Fruit fly (Drosophila melanogaster) whole organism, embryonic: ENCODE results near the gene CG9691.

ENCODE experiments used
- CG11695 ChIP-seq: fragments of 200-800 bp; sonication (Bioruptor generic); IDR thresholded peaks from 3 replicates; pipeline ENCODE4 v1.3.6; 2022; ENCODE audit warnings: missing biosample characterization, missing genetic modification characterization
- CG12155 ChIP-seq: fragments of 200-800 bp; sonication (Bioruptor generic); optimal IDR thresholded peaks from 3 replicates; lab custom pipeline; 2016; ENCODE audit warnings: missing biosample characterization, missing genetic modification characterization
- CG12769 ChIP-seq: fragments of 200-800 bp; sonication (Bioruptor generic); optimal IDR thresholded peaks from 2 replicates; lab custom pipeline; 2019; ENCODE audit warnings: missing biosample characterization, mild to moderate bottlenecking, missing genetic modification characterization, moderate library complexity
- CG13123 ChIP-seq: fragments of 200-800 bp; sonication (Bioruptor generic); optimal IDR thresholded peaks from 2 replicates; lab custom pipeline; 2016; ENCODE audit warnings: missing biosample characterization, missing genetic modification characterization
- CG14667 ChIP-seq: fragments of 200-800 bp; sonication (Bioruptor generic); IDR thresholded peaks from 2 replicates; pipeline ENCODE4 v1.3.6; 2022; ENCODE audit warnings: missing biosample characterization, missing genetic modification characterization
- CG1602 ChIP-seq: fragments of 200-800 bp; sonication (Bioruptor generic); optimal IDR thresholded peaks from 3 replicates; lab custom pipeline; 2016; ENCODE audit warnings: missing biosample characterization, missing genetic modification characterization
- CG16779 ChIP-seq: fragments of 200-800 bp; sonication (Bioruptor generic); IDR thresholded peaks from 2 replicates; pipeline ENCODE4 v1.3.6; 2022; ENCODE audit warnings: missing biosample characterization, missing genetic modification characterization
- CG34376 ChIP-seq: fragments of 200-800 bp; sonication (Bioruptor generic); optimal IDR thresholded peaks from 2 replicates; lab custom pipeline; 2018; ENCODE audit warnings: missing biosample characterization, mild to moderate bottlenecking, missing genetic modification characterization
- CG4404 ChIP-seq: fragments of 200-800 bp; sonication (Bioruptor generic); IDR thresholded peaks from 2 replicates; pipeline ENCODE4 v1.3.6; 2022; ENCODE audit warnings: missing biosample characterization, missing genetic modification characterization
- CG5953 ChIP-seq: fragments of 200-800 bp; sonication (Bioruptor generic); IDR thresholded peaks from 2 replicates; pipeline ENCODE4 v1.3.6; 2022; ENCODE audit warnings: missing biosample characterization, missing genetic modification characterization
- CG6175 ChIP-seq: fragments of 200-800 bp; sonication (Bioruptor generic); IDR thresholded peaks from 3 replicates; pipeline ENCODE4 v1.3.6; 2022; ENCODE audit warnings: missing biosample characterization, missing genetic modification characterization
- Dip2 ChIP-seq: fragments of 200-800 bp; sonication (Bioruptor generic); IDR thresholded peaks from 2 replicates; pipeline ENCODE4 v1.3.6; 2022; ENCODE audit warnings: missing biosample characterization, missing genetic modification characterization
- Dp ChIP-seq: fragments of 200-800 bp; sonication (Bioruptor generic); optimal IDR thresholded peaks from 2 replicates; lab custom pipeline; 2018; ENCODE audit warnings: missing biosample characterization, mild to moderate bottlenecking, missing genetic modification characterization, moderate library complexity
- Hr78 ChIP-seq, 2 experiments: fragments of 200-800 bp in 1 of 2; fragments of >200 bp in 1 of 2; sonication (Bioruptor generic) in 1 of 2; optimal IDR thresholded peaks; 2 replicates each; lab custom pipeline; 2017 to 2019; ENCODE audit warnings: missing biosample characterization in 2 of 2, missing genetic modification characterization in 2 of 2, mild to moderate bottlenecking in 1 of 2, moderate library complexity in 1 of 2
- Lhr ChIP-seq: fragments of 200-800 bp; sonication (Bioruptor generic); optimal IDR thresholded peaks from 3 replicates; lab custom pipeline; 2017; ENCODE audit warnings: mild to moderate bottlenecking, missing biosample characterization, missing genetic modification reagents, missing genetic modification characterization
- Med ChIP-seq: fragments of 200-800 bp; sonication (Bioruptor generic); peaks from one replicate; lab custom pipeline; 2016; ENCODE audit warnings: missing biosample characterization, missing genetic modification characterization, mild to moderate bottlenecking, inconsistent platforms, moderate library complexity
- NFAT ChIP-seq: fragments of 200-800 bp; sonication (Bioruptor generic); IDR thresholded peaks from 2 replicates; pipeline ENCODE4 v1.3.6; 2022; ENCODE audit warnings: missing biosample characterization, missing genetic modification characterization
- Neu2 ChIP-seq: fragments of 200-800 bp; sonication (Bioruptor generic); optimal IDR thresholded peaks from 3 replicates; lab custom pipeline; 2016; ENCODE audit warnings: missing biosample characterization, missing genetic modification characterization, borderline replicate concordance
- Vsx1 ChIP-seq: fragments of 200-800 bp; sonication (Bioruptor generic); optimal IDR thresholded peaks from 2 replicates; lab custom pipeline; 2017; ENCODE audit warnings: missing biosample characterization, mild to moderate bottlenecking, missing genetic modification characterization, missing genetic modification reagents
- chinmo ChIP-seq: fragments of 200-800 bp; sonication (Bioruptor generic); IDR thresholded peaks from 4 replicates; pipeline ENCODE4 v1.3.6; 2022; ENCODE audit warnings: missing biosample characterization, missing genetic modification characterization; ENCODE audit not compliant: partially characterized antibody
- crc ChIP-seq: fragments of 200-800 bp; sonication (Bioruptor generic); optimal IDR thresholded peaks from 2 replicates; lab custom pipeline; 2016; ENCODE audit warnings: missing biosample characterization, missing genetic modification characterization
- crol ChIP-seq: fragments of 200-800 bp; sonication (Bioruptor generic); IDR thresholded peaks from 2 replicates; pipeline ENCODE4 v1.3.6; 2022; ENCODE audit warnings: missing biosample characterization, missing genetic modification characterization
- ftz-f1 ChIP-seq: fragments of 200-800 bp; sonication (Bioruptor generic); optimal IDR thresholded peaks from 2 replicates; lab custom pipeline; 2016; ENCODE audit warnings: missing biosample characterization, missing genetic modification characterization
- gcm ChIP-seq: fragments of 200-800 bp; sonication (Bioruptor generic); optimal IDR thresholded peaks from 2 replicates; lab custom pipeline; 2019; ENCODE audit warnings: missing biosample characterization, mild to moderate bottlenecking, missing genetic modification characterization, moderate library complexity
- hb ChIP-seq: fragments of 200-800 bp; sonication (Bioruptor generic); IDR thresholded peaks from 3 replicates; pipeline ENCODE4 v1.3.6; 2022; ENCODE audit warnings: missing biosample characterization, missing genetic modification characterization; ENCODE audit not compliant: partially characterized antibody
- lmd ChIP-seq: fragments of 200-800 bp; sonication (Bioruptor generic); IDR thresholded peaks from 2 replicates; pipeline ENCODE4 v1.3.6; 2022; ENCODE audit warnings: missing biosample characterization, missing genetic modification characterization
- lov ChIP-seq, 2 experiments: fragments of 200-800 bp in 1 of 2; fragments of >200 bp in 1 of 2; sonication (Bioruptor generic) in 1 of 2; IDR thresholded peaks in 1 of 2; optimal IDR thresholded peaks in 1 of 2; 2 replicates in 1 of 2; 3 replicates in 1 of 2; pipeline versions ENCODE4 v1.3.6 to Lab custom; 2017 to 2022; ENCODE audit warnings: missing biosample characterization in 1 of 2, missing genetic modification characterization in 1 of 2
- mam ChIP-seq: fragments of 200-800 bp; sonication (Bioruptor generic); optimal IDR thresholded peaks from 3 replicates; lab custom pipeline; 2016; ENCODE audit warnings: missing biosample characterization, missing genetic modification characterization
- otp ChIP-seq: fragments of 200-800 bp; sonication (Bioruptor generic); IDR thresholded peaks from 3 replicates; pipeline ENCODE4, ENCODE4 v1.3.6; 2022; ENCODE audit warnings: missing biosample characterization, missing genetic modification characterization
- sd ChIP-seq: fragments of 200-800 bp; sonication (Bioruptor generic); optimal IDR thresholded peaks from 3 replicates; lab custom pipeline; 2018; ENCODE audit warnings: missing biosample characterization, mild to moderate bottlenecking, missing genetic modification characterization, moderate library complexity
- sens ChIP-seq: fragments of 200-800 bp; sonication (Bioruptor generic); peaks from one replicate; lab custom pipeline; 2016; ENCODE audit warnings: missing biosample characterization, missing genetic modification characterization
- sr ChIP-seq: fragments of 200-800 bp; sonication (Bioruptor generic); IDR thresholded peaks from 3 replicates; pipeline ENCODE4 v1.3.6; 2022; ENCODE audit warnings: missing biosample characterization, missing genetic modification characterization
- twi ChIP-seq: fragments of 200-800 bp; optimal IDR thresholded peaks from 2 replicates; lab custom pipeline; 2019; ENCODE audit warnings: missing biosample characterization, mild to moderate bottlenecking, missing genetic modification characterization, moderate library complexity

CG9691 gene

DNA sequence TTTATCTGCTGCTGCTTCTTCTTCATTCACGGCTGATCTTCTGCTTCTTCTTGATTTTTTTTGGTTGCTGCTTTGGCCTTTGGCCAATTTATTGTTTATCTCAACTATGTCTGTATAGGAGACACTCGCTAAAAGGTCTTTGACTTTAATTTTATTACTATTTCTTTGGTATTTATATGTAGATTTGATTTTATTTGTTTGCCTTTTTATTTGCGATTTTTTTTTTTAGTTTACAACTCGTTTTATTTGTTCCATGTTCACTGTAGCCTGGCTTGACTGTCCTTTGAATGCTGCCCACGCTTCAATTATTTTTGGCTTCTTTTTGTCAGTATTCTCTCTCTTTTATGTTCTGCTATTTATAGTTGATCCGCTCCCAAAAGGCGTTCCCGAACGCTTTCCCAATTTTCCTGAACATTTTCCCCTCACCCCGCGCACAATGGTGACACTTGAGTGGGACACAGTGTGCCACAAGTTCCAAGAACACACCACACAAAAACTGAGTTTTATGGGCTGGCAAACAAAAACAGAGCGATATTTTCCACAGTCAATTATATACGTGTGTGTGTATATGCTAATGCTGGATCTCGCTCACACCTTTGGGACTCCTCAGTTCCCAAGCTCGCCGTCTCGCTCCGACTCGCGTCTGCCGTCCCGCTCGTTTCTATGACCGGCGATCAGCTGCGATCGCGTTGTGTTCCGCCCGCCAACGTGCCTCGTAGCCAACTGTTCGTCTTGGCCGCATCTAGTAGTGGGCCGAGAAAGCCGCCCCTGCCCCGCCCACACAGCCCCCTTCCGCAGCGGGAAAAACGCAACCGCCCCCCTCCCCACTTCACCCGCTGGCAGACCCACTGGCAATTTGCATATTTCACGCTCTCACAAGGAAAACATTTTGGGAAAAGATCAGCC lies 8.0 kb upstream of the CG9691 start, which contains the start of gene CG15247 (continued):
- TF ChIP-seq Dip2 (no peak), mam (GFP tag; lab: Kevin White, UChicago) (peak; percentile 80), Lhr (GFP tag; lab: Kevin White, UChicago) (peak; percentile 8), CG14667 (GFP tag; lab: Robert Waterston, UW) (peak; percentile 82), CG5953 (GFP tag; lab: Robert Waterston, UW) (peak; percentile 73), CG1602 (GFP tag; lab: Kevin White, UChicago) (peak; percentile 69), otp (GFP tag; lab: Robert Waterston, UW) (peak; percentile 77)

DNA sequence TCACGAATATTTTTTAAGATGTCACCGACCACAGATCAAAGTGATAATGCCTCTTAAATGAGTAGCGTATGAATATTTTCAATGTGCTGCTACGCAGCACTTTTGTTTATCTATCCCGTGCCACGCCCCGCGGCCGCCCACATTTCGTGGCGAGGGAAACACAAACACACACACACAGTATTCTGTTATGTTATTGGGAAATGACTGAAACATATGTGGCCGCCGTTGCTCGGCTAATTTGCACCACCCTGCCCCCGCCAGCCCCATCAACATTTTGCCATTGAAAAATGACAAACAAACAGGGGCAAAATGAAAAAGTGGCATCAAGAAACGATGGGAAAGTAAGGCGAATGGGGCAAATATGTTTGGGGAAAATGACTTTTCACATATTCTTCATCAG lies 7.0 kb upstream of the CG9691 start:
- TF ChIP-seq CG13123 (GFP tag; lab: Kevin White, UChicago) = no peak
- peak; percentile 2 for TF ChIP-seq sens (GFP tag; lab: Kevin White, UChicago)
- peak; percentile 1 for TF ChIP-seq Vsx1 (GFP tag; lab: Kevin White, UChicago)
- TF ChIP-seq CG12155 (GFP tag; lab: Kevin White, UChicago) = no peak
- TF ChIP-seq CG12769 (tag; lab: Kevin White, UChicago) = peak; percentile 92
- TF ChIP-seq Dp (GFP tag; lab: Kevin White, UChicago) = no peak
- peak; percentile 72 for TF ChIP-seq crol (GFP tag; lab: Robert Waterston, UW)
- TF ChIP-seq gcm = no peak
- peak; percentile 40 for TF ChIP-seq Med (GFP tag; lab: Kevin White, UChicago)
- peak; percentile 58; the same call in 1 of the 3 replicates for TF ChIP-seq sr (GFP tag; lab: Robert Waterston, UW)
- 0 out of 2 replicates have a peak, but pooled peaks have one; percentile 9 for TF ChIP-seq lmd (GFP tag; lab: Robert Waterston, UW)
- peak; percentile 29 for TF ChIP-seq twi (tag; lab: Kevin White, UChicago)
- TF ChIP-seq CG6175 = peak; percentile 80
- peak; percentile 22 for TF ChIP-seq sd (tag; lab: Kevin White, UChicago)

DNA sequence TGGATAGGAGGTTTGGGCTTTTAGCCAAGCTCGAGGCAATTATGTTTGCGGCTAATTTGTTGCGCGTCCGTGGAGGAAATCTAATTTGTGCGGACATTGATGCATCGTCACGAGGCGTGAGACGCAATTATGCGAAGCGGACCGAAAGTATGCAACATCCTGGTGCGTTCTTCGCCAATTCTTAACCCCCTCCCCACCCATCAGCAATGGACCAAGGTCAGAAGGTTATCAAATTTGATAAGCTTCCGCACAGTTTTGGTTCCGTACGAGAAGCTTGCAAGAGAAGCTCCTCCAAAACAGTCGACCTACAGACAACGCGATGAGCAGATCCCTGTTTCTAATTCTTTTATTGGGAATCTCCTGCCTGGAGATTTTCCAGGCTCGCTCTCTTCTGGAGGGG lies 6.1 kb upstream of the CG9691 start, which contains the start of gene CG1468:
CG1468 (plus strand) TSS at position 298 of the 400 bp plus-strand sequence.
- TF ChIP-seq CG16779 = no peak
- no peak for TF ChIP-seq CG4404 (GFP tag; lab: Robert Waterston, UW)
- TF ChIP-seq crol (GFP tag; lab: Robert Waterston, UW) = peak; percentile 42; the same call in 1 of the 2 replicates
- 0 out of 4 replicates have a peak, but pooled peaks have one; percentile 15 for TF ChIP-seq chinmo (GFP tag; lab: Robert Waterston, UW)
- TF ChIP-seq Med (GFP tag; lab: Kevin White, UChicago) = peak; percentile 24
- peak; percentile 76 for TF ChIP-seq ftz-f1 (GFP tag; lab: Kevin White, UChicago)
- TF ChIP-seq hb (GFP tag; lab: Robert Waterston, UW) = no peak
- peak; percentile 4 for TF ChIP-seq CG34376 (GFP tag; lab: Kevin White, UChicago)
- no peak for TF ChIP-seq lov (optimal IDR thresholded peaks at IDR 0.05; lab: Kevin White, UChicago)
- no peak for TF ChIP-seq lov (GFP tag; IDR thresholded peaks at IDR 0.05; lab: Robert Waterston, UW)
- TF ChIP-seq sr (GFP tag; lab: Robert Waterston, UW) = no peak
- TF ChIP-seq Hr78 (GFP tag; optimal IDR thresholded peaks at IDR 0.05; lab: Kevin White, UChicago) = peak in 1 of 2 experiments; percentile 53
- TF ChIP-seq NFAT (GFP tag; lab: Robert Waterston, UW) = no peak
- TF ChIP-seq Neu2 (GFP tag; lab: Kevin White, UChicago) = no peak

DNA sequence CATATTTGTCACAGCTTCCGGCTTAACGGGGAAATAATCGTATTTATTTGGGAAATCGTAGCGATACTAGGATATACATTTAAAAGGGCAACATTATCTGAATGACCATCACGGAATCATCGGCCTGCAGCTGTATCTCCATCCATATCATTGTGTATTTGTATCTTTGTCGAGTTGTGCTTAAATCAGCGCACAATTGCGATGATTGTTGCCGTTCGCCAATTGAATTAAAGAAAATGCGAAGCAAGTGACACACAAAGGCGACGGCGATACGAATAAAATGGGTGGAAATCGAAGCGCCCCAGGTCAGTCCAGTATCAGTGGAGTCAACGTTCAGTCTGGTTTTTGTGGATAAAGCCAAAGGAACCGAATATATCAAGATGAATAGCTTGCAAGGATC lies 4.7 kb upstream of the CG9691 start, which contains the start of gene CG9686:
CG9686 (plus strand) TSS at position 301 of the 400 bp plus-strand sequence.
- no peak for TF ChIP-seq crc (GFP tag; lab: Kevin White, UChicago)
- no peak for TF ChIP-seq CG11695
- TF ChIP-seq, all 482 proteins: peak for 0
